Fruit fly (Drosophila melanogaster): ENCODE measurements around the gene kuk.

Gene kuk

dm6 chr3R:17042838-17043569 is 37.0 kb upstream of the kuk start, which contains the start of the genes bdwf and Patr-1 (continued):
- TF ChIP-seq CG12155 (GFP tag; optimal IDR thresholded peaks at IDR 0.05) (peak; percentile 0), CG11085 (GFP tag; IDR thresholded peaks at IDR 0.05) (no peak), CG2116 (GFP tag; optimal IDR thresholded peaks at IDR 0.05) (peak; percentile 78), dysf (GFP tag; IDR thresholded peaks at IDR 0.05) (no peak), tgo (GFP tag; IDR thresholded peaks at IDR 0.05) (no peak), CG3281 (GFP tag; optimal IDR thresholded peaks at IDR 0.05) (peak; percentile 21), da (GFP tag; optimal IDR thresholded peaks at IDR 0.05) (no peak), CG30431 (GFP tag; optimal IDR thresholded peaks at IDR 0.05) (no peak), shn (GFP tag; optimal IDR thresholded peaks at IDR 0.05) (no peak), Pdp1 (GFP tag; optimal IDR thresholded peaks at IDR 0.05) (peak in 1 of 2 experiments; percentile 17), wek (GFP tag; optimal IDR thresholded peaks at IDR 0.05) (no peak), CG18262 (tag; optimal IDR thresholded peaks at IDR 0.05) (peak; percentile 52), Sry-δ (GFP tag; optimal IDR thresholded peaks at IDR 0.05) (peak; percentile 85), CG6791 (GFP tag; IDR thresholded peaks at IDR 0.05; ENCODE audit: partially characterized antibody) (peak; percentile 92), CG17328 (GFP tag; IDR thresholded peaks at IDR 0.05) (0 out of 2 replicates have a peak, but pooled peaks have one; percentile 16), Side (GFP tag; optimal IDR thresholded peaks at IDR 0.05) (no peak), cad (GFP tag; optimal IDR thresholded peaks at IDR 0.05) (no peak), ato (GFP tag; IDR thresholded peaks at IDR 0.05; ENCODE audit: partially characterized antibody) (peak; percentile 80; the same call in 1 of the 2 replicates), CG34224 (GFP tag; IDR thresholded peaks at IDR 0.05; ENCODE audit: partially characterized antibody) (peak; percentile 89), Mad (GFP tag; optimal IDR thresholded peaks at IDR 0.05) (no peak), hth (optimal IDR thresholded peaks at IDR 0.05) (no peak), MESR4 (GFP tag; optimal IDR thresholded peaks at IDR 0.05) (peak; percentile 62), dati (GFP tag; IDR thresholded peaks at IDR 0.05) (no peak), dmrt11E (tag; optimal IDR thresholded peaks at IDR 0.05) (no peak), CG15073 (GFP tag; optimal IDR thresholded peaks at IDR 0.05) (no peak), ara (GFP tag; IDR thresholded peaks at IDR 0.05) (no peak), Tbp (GFP tag; optimal IDR thresholded peaks at IDR 0.05) (no peak), insv (GFP tag; optimal IDR thresholded peaks at IDR 0.05) (no peak), HmgZ (tag; optimal IDR thresholded peaks at IDR 0.05) (no peak), zfh2 (GFP tag; optimal IDR thresholded peaks at IDR 0.05) (peak; percentile 2), chm (GFP tag; IDR thresholded peaks at IDR 0.05) (no peak), CG31388 (GFP tag; optimal IDR thresholded peaks at IDR 0.05) (no peak), tin (GFP tag; optimal IDR thresholded peaks at IDR 0.05) (peak; percentile 8), emc (GFP tag; optimal IDR thresholded peaks at IDR 0.05) (no peak), CG42726 (GFP tag; IDR thresholded peaks at IDR 0.05; ENCODE audit: partially characterized antibody) (peak; percentile 93), Hr51 (GFP tag; optimal IDR thresholded peaks at IDR 0.05) (no peak), zen2 (GFP tag; IDR thresholded peaks at IDR 0.05; ENCODE audit: partially characterized antibody) (peak; percentile 81; the same call in 2 of the 3 replicates), fd102C (GFP tag; optimal IDR thresholded peaks at IDR 0.05) (no peak), knrl (GFP tag; IDR thresholded peaks at IDR 0.05; ENCODE audit: partially characterized antibody) (peak; percentile 94), dan (GFP tag; IDR thresholded peaks at IDR 0.05) (no peak), CG10979 (tag; optimal IDR thresholded peaks at IDR 0.05) (no peak), CG10147 (GFP tag; optimal IDR thresholded peaks at IDR 0.05) (no peak), CG17361 (GFP tag; IDR thresholded peaks at IDR 0.05) (peak; percentile 68), CG12219 (GFP tag; optimal IDR thresholded peaks at IDR 0.05) (no peak), H2.0 (GFP tag; IDR thresholded peaks at IDR 0.05) (no peak), Lhr (GFP tag; optimal IDR thresholded peaks at IDR 0.05) (peak; percentile 27), NFAT (GFP tag; IDR thresholded peaks at IDR 0.05) (no peak; the same call in 1 of the 2 replicates), CG15011 (GFP tag; optimal IDR thresholded peaks at IDR 0.05) (no peak), CG15514 (GFP tag; optimal IDR thresholded peaks at IDR 0.05) (peak; percentile 99)

Data from whole organism, embryonic.